Fruit fly (Drosophila melanogaster): ENCODE data around the gene Fkbp39.

Fkbp39 gene

DNA sequence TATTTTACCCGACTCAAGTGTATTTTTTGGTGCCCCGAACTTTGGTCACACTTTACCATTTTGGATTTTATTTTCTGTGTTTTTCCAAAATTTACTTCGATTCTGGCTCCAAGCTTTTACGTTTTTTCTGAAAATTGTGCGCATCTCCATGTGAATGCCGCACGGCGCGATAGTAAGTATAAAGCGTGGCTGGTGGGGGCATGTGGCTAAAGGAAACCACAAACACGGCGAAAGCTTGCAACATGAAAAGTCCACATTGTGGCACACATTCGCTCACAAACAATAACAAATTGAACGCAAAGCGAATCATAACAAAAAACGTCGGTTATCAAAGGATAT, 12.2 kb downstream of the Fkbp39 start, which contains the start of gene ear (continued):
- TF ChIP-seq gt (GFP tag; IDR thresholded peaks at IDR 0.05) (no peak), CG34376 (GFP tag; optimal IDR thresholded peaks at IDR 0.05) (no peak), CG9797 (GFP tag; optimal IDR thresholded peaks at IDR 0.05) (peak; percentile 40), Nf-YC (tag; optimal IDR thresholded peaks at IDR 0.05) (no peak), CG12299 (tag; optimal IDR thresholded peaks at IDR 0.05) (no peak), HHEX (GFP tag; optimal IDR thresholded peaks at IDR 0.05) (no peak), CG7271 (tag; optimal IDR thresholded peaks at IDR 0.05) (no peak), gro (GFP tag; optimal IDR thresholded peaks at IDR 0.05) (no peak), CG7357 (GFP tag; IDR thresholded peaks at IDR 0.05) (no peak), corto (GFP tag; optimal IDR thresholded peaks at IDR 0.05) (no peak), CG5245 (GFP tag; optimal IDR thresholded peaks at IDR 0.05) (no peak), peb (GFP tag; IDR thresholded peaks at IDR 0.05) (no peak), Hmx (GFP tag; optimal IDR thresholded peaks at IDR 0.05) (no peak), CG10267 (tag; optimal IDR thresholded peaks at IDR 0.05) (no peak), CG17186 (GFP tag; optimal IDR thresholded peaks at IDR 0.05) (peak; percentile 55), CG6791 (GFP tag; IDR thresholded peaks at IDR 0.05; ENCODE audit: partially characterized antibody) (no peak), Ssrp (tag; optimal IDR thresholded peaks at IDR 0.05) (no peak), CG16815 (GFP tag; optimal IDR thresholded peaks at IDR 0.05) (no peak), disco-r (GFP tag; optimal IDR thresholded peaks at IDR 0.05) (no peak), gem (tag; optimal IDR thresholded peaks at IDR 0.05) (no peak), CG4820 (GFP tag; optimal IDR thresholded peaks at IDR 0.05) (no peak), CG10565 (GFP tag; optimal IDR thresholded peaks at IDR 0.05) (no peak), CG11398 (GFP tag; optimal IDR thresholded peaks at IDR 0.05) (no peak), MBD-R2 (GFP tag; IDR thresholded peaks at IDR 0.05) (peak; percentile 48), CG13424 (tag; optimal IDR thresholded peaks at IDR 0.05) (no peak), Med (GFP tag) (peak; percentile 11), h (optimal IDR thresholded peaks at IDR 0.05) (no peak), bbx (GFP tag; IDR thresholded peaks at IDR 0.05; ENCODE audit: partially characterized antibody) (0 out of 2 replicates have a peak, but pooled peaks have one; percentile 7), CG2712 (tag; optimal IDR thresholded peaks at IDR 0.05) (no peak), Dll (GFP tag; IDR thresholded peaks at IDR 0.05; ENCODE audit: partially characterized antibody) (0 out of 4 replicates have a peak, but pooled peaks have one; percentile 25), CG6175 (GFP tag; IDR thresholded peaks at IDR 0.05) (no peak), Dfd (GFP tag; optimal IDR thresholded peaks at IDR 0.05) (no peak), Vsx1 (GFP tag; optimal IDR thresholded peaks at IDR 0.05) (no peak), CG12744 (GFP tag; optimal IDR thresholded peaks at IDR 0.05) (no peak), CG6683 (GFP tag; optimal IDR thresholded peaks at IDR 0.05) (no peak), ttk (GFP tag; IDR thresholded peaks at IDR 0.05) (no peak), trh (GFP tag; optimal IDR thresholded peaks at IDR 0.05) (no peak), HLH4C (GFP tag; IDR thresholded peaks at IDR 0.05; ENCODE audit: partially characterized antibody) (no peak), CG9437 (GFP tag; optimal IDR thresholded peaks at IDR 0.05) (no peak), CG17612 (GFP tag; IDR thresholded peaks at IDR 0.05) (no peak), Poxn (GFP tag; IDR thresholded peaks at IDR 0.05) (no peak), CG16863 (GFP tag; optimal IDR thresholded peaks at IDR 0.05) (no peak), H15 (GFP tag; IDR thresholded peaks at IDR 0.05) (no peak), sqz (GFP tag; optimal IDR thresholded peaks at IDR 0.05) (no peak), gfzf (GFP tag; optimal IDR thresholded peaks at IDR 0.05) (peak; percentile 81), CG15696 (tag; optimal IDR thresholded peaks at IDR 0.05) (no peak), pzg (GFP tag; optimal IDR thresholded peaks at IDR 0.05) (peak; percentile 50), CG11093 (GFP tag; IDR thresholded peaks at IDR 0.05) (no peak), oc (tag; optimal IDR thresholded peaks at IDR 0.05) (no peak), Fer2 (tag; optimal IDR thresholded peaks at IDR 0.05) (no peak), CG4617 (GFP tag; optimal IDR thresholded peaks at IDR 0.05; ENCODE audit: borderline replicate concordance) (peak; percentile 82), Xbp1 (GFP tag; optimal IDR thresholded peaks at IDR 0.05) (no peak)

All from whole organism, embryonic.